Worm (Caenorhabditis elegans) whole organism, mixed stage, embryonic: ENCODE data around the gene C28D4.4.

ENCODE experiments used
- blmp-1 ChIP-seq: fragments of 150-350 bp; optimal IDR thresholded peaks from 2 replicates; lab custom pipeline; 2014; ENCODE audit warnings: missing biosample characterization, missing genetic modification characterization
- lsy-2 ChIP-seq: fragments of 150-350 bp; optimal IDR thresholded peaks from 2 replicates; lab custom pipeline; 2014; ENCODE audit warnings: missing biosample characterization, missing genetic modification characterization
- mab-5 ChIP-seq: fragments of 150-350 bp; optimal IDR thresholded peaks from 2 replicates; lab custom pipeline; 2014; ENCODE audit warnings: missing biosample characterization, missing genetic modification characterization
- snpc-4 ChIP-seq: fragments of 150-350 bp; optimal IDR thresholded peaks from 2 replicates; lab custom pipeline; 2014; ENCODE audit warnings: missing biosample characterization, missing genetic modification characterization
- unc-62 ChIP-seq: fragments of 150-350 bp; optimal IDR thresholded peaks from 2 replicates; lab custom pipeline; 2014; ENCODE audit warnings: missing biosample characterization, missing genetic modification reagents, missing genetic modification characterization

ce11 chrIV:9712782-9713181 is 32.0 kb downstream of the C28D4.4 start, which contains the start of gene K01H12.4:
- TF ChIP-seq snpc-4 (tag; lab: Kevin White, UChicago) = no peak
- TF ChIP-seq mab-5 (tag; lab: Kevin White, UChicago) = no peak
- no peak for TF ChIP-seq blmp-1
- TF ChIP-seq lsy-2 (tag; lab: Kevin White, UChicago) = no peak
- TF ChIP-seq unc-62 (GFP tag; lab: Kevin White, UChicago) = no peak
